Worm (Caenorhabditis elegans): Measurements from ENCODE around the gene W02F12.4.

- TF ChIP-seq pha-4 (tag; optimal IDR thresholded peaks at IDR 0.05), result no peak
- no peak for TF ChIP-seq ztf-11 (tag; optimal IDR thresholded peaks at IDR 0.05)
- no peak for TF ChIP-seq nhr-12 (tag; optimal IDR thresholded peaks at IDR 0.05)
- no peak for TF ChIP-seq R02D3.7 (tag; optimal IDR thresholded peaks at IDR 0.05)
These were observed 24.9 kb upstream of the W02F12.4 start, which contains the start of gene grl-9 for ce11 chrV:6731594-6731993.
